Worm (Caenorhabditis elegans): ENCODE measurements around the gene bath-3.

DNA sequence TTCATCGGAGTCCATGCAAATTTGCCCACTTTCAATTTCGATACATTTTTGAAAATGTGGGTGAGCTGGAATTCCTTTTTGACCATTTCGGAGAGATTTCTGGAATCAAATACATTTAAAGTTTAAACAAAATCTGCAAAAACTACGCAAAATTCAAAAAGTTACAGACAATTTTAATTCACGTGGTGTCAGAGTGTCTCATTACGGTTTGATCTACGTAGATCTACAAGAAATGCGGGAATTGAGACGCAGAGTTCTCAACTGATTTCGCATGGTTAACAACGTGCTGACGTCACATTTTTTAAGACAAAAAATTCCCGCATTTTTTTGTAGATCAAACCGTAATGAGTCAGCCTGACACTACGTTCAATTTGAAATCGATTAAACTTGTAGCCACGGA is 3.7 kb downstream of the bath-3 start, which contains the start of gene bath-21:
- TF ChIP-seq sma-3 (GFP tag; optimal IDR thresholded peaks at IDR 0.05) (no peak), unc-62 (GFP tag; optimal IDR thresholded peaks at IDR 0.05) (no peak), lin-39 (tag; optimal IDR thresholded peaks at IDR 0.05) (no peak)

Measured in whole organism, L2 larva.